Worm (Caenorhabditis elegans): ENCODE measurements around the gene lig-4.

ce11 chrIII:7542037-7542436 lies 20.8 kb downstream of the lig-4 start:
- no peak for TF ChIP-seq dao-5 (tag; optimal IDR thresholded peaks at IDR 0.05)
- no peak for TF ChIP-seq him-1 (tag; optimal IDR thresholded peaks at IDR 0.05)

All from whole organism, L4/young adult.